Worm (Caenorhabditis elegans) whole organism, mixed stage, embryonic: ENCODE results near the gene F19C6.3.

Experiments
- blmp-1 ChIP-seq: fragments of 150-350 bp; optimal IDR thresholded peaks from 2 replicates; lab custom pipeline; 2014; ENCODE audit warnings: missing biosample characterization, missing genetic modification characterization
- elt-1 ChIP-seq: sonication (generic microtip); optimal IDR thresholded peaks from 2 replicates; lab custom pipeline; 2017; ENCODE audit warnings: missing genetic modification characterization, mild to moderate bottlenecking, missing compliant biosample characterization, antibody characterized with exemption, moderate library complexity, borderline replicate concordance; ENCODE audit not compliant: insufficient read depth
- lin-13 ChIP-seq: fragments of 150-350 bp; optimal IDR thresholded peaks from 2 replicates; lab custom pipeline; 2014; ENCODE audit warnings: missing biosample characterization, missing genetic modification characterization
- mab-5 ChIP-seq: fragments of 150-350 bp; optimal IDR thresholded peaks from 2 replicates; lab custom pipeline; 2014; ENCODE audit warnings: missing biosample characterization, missing genetic modification characterization
- nhr-12 ChIP-seq: fragments of 150-350 bp; optimal IDR thresholded peaks from 2 replicates; lab custom pipeline; 2014; ENCODE audit warnings: missing biosample characterization, missing genetic modification characterization
- nhr-76 ChIP-seq: sonication (generic microtip); optimal IDR thresholded peaks from 2 replicates; lab custom pipeline; 2017; ENCODE audit warnings: missing biosample characterization, missing genetic modification characterization
- pha-4 ChIP-seq: fragments of 150-350 bp; optimal IDR thresholded peaks from 2 replicates; lab custom pipeline; 2018; ENCODE audit warnings: missing biosample characterization, missing genetic modification reagents, missing genetic modification characterization
- unc-62 ChIP-seq: fragments of 150-350 bp; optimal IDR thresholded peaks from 2 replicates; lab custom pipeline; 2014; ENCODE audit warnings: missing biosample characterization, missing genetic modification reagents, missing genetic modification characterization
- zip-8 ChIP-seq: fragments of 150-350 bp; optimal IDR thresholded peaks from 2 replicates; lab custom pipeline; 2014; ENCODE audit warnings: missing biosample characterization, missing genetic modification characterization
- ztf-11 ChIP-seq: fragments of 150-350 bp; optimal IDR thresholded peaks from 2 replicates; lab custom pipeline; 2014; ENCODE audit warnings: missing biosample characterization, missing genetic modification characterization

DNA sequence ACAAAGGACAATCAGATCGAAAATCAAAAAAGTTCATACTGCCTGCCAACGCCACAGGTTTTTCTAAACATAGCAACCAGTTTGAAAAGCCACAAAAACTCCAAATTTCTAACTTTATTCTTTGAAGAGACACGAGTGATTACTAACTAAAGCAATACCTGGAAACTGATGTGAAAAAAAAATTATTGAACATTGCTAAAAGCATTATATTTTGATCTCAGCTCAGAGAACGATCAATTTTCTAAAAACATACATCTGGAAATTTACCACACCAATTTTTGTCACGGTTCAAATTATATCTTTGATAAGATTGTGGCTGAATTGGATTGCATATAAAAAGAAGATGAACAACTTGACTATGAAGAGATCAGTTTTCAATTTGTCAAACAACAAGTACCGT is 51.1 kb downstream of the F19C6.3 start:
- TF ChIP-seq ztf-11 (tag; lab: Kevin White, UChicago) (no peak), nhr-76 (tag; lab: Kevin White, UChicago) (no peak), pha-4 (tag; lab: Kevin White, UChicago) (no peak), nhr-12 (tag; lab: Kevin White, UChicago) (no peak), zip-8 (tag; lab: Kevin White, UChicago) (no peak), blmp-1 (tag; lab: Kevin White, UChicago) (no peak), unc-62 (GFP tag; lab: Kevin White, UChicago) (no peak), lin-13 (no peak), mab-5 (tag; lab: Kevin White, UChicago) (no peak), elt-1 (tag; lab: Kevin White, UChicago) (no peak)
